Worm (Caenorhabditis elegans): ENCODE results near the gene egas-2.

Gene egas-2

DNA sequence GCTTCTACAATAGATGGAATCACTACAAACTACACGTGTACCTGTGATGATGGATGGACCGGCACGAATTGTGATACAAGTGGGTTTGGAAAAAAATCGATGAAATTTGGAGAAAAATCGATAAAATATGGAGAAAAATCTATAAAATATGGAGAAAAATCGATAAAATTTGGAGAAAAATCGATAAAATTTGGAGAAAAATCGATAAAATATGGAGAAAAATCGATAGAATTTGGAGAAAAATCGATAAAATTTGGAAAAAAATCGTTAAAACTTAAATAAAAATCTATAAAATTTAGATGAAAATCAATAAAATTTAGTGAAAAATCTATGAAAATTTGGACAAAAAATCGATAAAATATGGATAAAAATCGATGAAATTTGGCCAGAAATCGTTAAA is 5.9 kb upstream of the egas-2 start:
- TF ChIP-seq C16A3.4 (tag; optimal IDR thresholded peaks at IDR 0.05) = no peak

- TF ChIP-seq ces-1 (GFP tag; optimal IDR thresholded peaks at IDR 0.05) = no peak
- TF ChIP-seq hlh-4 (tag; optimal IDR thresholded peaks at IDR 0.05) = no peak
- TF ChIP-seq fkh-4 (tag; optimal IDR thresholded peaks at IDR 0.05; ENCODE audit: borderline replicate concordance) = no peak
- no peak for TF ChIP-seq lin-14 (GFP tag; optimal IDR thresholded peaks at IDR 0.05)
- TF ChIP-seq dpl-1 (GFP tag; optimal IDR thresholded peaks at IDR 0.05) = no peak
- TF ChIP-seq elt-2 (tag; optimal IDR thresholded peaks at IDR 0.05) = no peak
- no peak for TF ChIP-seq mab-9 (GFP tag; IDR thresholded peaks at IDR 0.05)
- TF ChIP-seq nhr-85 (tag) = no peak
- no peak for TF ChIP-seq mdl-1 (tag; optimal IDR thresholded peaks at IDR 0.05)
- TF ChIP-seq nhr-19 (GFP tag; conservative IDR thresholded peaks at IDR 0.05) = no peak
- TF ChIP-seq unc-30 (tag; optimal IDR thresholded peaks at IDR 0.05) = no peak
- TF ChIP-seq aly-2 (tag; optimal IDR thresholded peaks at IDR 0.05) = no peak
- no peak for TF ChIP-seq nhr-71 (tag; optimal IDR thresholded peaks at IDR 0.05)
- TF ChIP-seq xbp-1 (tag; optimal IDR thresholded peaks at IDR 0.05) = no peak
- no peak for TF ChIP-seq efl-3 (GFP tag; optimal IDR thresholded peaks at IDR 0.05)
- TF ChIP-seq fkh-10 (GFP tag; optimal IDR thresholded peaks at IDR 0.05) = no peak
Observed at ce11 chrV:18656363-18656762, 6.2 kb downstream of the egas-2 start.

- TF ChIP-seq unc-62 (GFP tag; optimal IDR thresholded peaks at IDR 0.05) (no peak), dsc-1 (tag; optimal IDR thresholded peaks at IDR 0.05) (no peak), rnt-1 (tag; optimal IDR thresholded peaks at IDR 0.05) (no peak), C04F5.9 (tag; optimal IDR thresholded peaks at IDR 0.05) (no peak), mep-1 (tag; optimal IDR thresholded peaks at IDR 0.05) (no peak), fos-1 (tag; optimal IDR thresholded peaks at IDR 0.05) (no peak), unc-130 (tag; optimal IDR thresholded peaks at IDR 0.05) (no peak), hpl-2 (GFP tag; optimal IDR thresholded peaks at IDR 0.05) (no peak), vab-15 (tag; optimal IDR thresholded peaks at IDR 0.05) (no peak), unc-86 (tag; optimal IDR thresholded peaks at IDR 0.05) (no peak), ama-1 (optimal IDR thresholded peaks at IDR 0.05) (no peak), lir-3 (tag; optimal IDR thresholded peaks at IDR 0.05; ENCODE audit: poor library complexity) (no peak), unc-30 (tag; optimal IDR thresholded peaks at IDR 0.05) (no peak), fkh-10 (GFP tag; optimal IDR thresholded peaks at IDR 0.05) (no peak), ces-1 (GFP tag; optimal IDR thresholded peaks at IDR 0.05) (no peak), xbp-1 (tag; optimal IDR thresholded peaks at IDR 0.05) (no peak), swsn-7 (tag; optimal IDR thresholded peaks at IDR 0.05) (no peak), mef-2 (tag; optimal IDR thresholded peaks at IDR 0.05) (no peak)
Observed at ce11 chrV:18657391-18657790, 7.2 kb downstream of the egas-2 start.

ce11 chrV:18658914-18659313 is 8.8 kb downstream of the egas-2 start:
- TF ChIP-seq lin-39 (tag; optimal IDR thresholded peaks at IDR 0.05) (no peak), C04F5.9 (tag; optimal IDR thresholded peaks at IDR 0.05) (no peak), zag-1 (tag; optimal IDR thresholded peaks at IDR 0.05) (no peak), nhr-28 (tag; optimal IDR thresholded peaks at IDR 0.05) (no peak), lin-14 (GFP tag; optimal IDR thresholded peaks at IDR 0.05) (no peak), lsy-2 (tag; optimal IDR thresholded peaks at IDR 0.05) (no peak), snu-23 (GFP tag; optimal IDR thresholded peaks at IDR 0.05) (no peak), egl-27 (tag; optimal IDR thresholded peaks at IDR 0.05) (no peak), C34B4.2 (tag; optimal IDR thresholded peaks at IDR 0.05) (no peak), nhr-84 (tag; optimal IDR thresholded peaks at IDR 0.05) (no peak), dsc-1 (tag; optimal IDR thresholded peaks at IDR 0.05) (no peak), unc-98 (GFP tag; IDR thresholded peaks at IDR 0.05) (no peak), egl-13 (tag; optimal IDR thresholded peaks at IDR 0.05) (no peak), skn-1 (tag; optimal IDR thresholded peaks at IDR 0.05) (no peak), isw-1 (GFP tag; IDR thresholded peaks at IDR 0.05) (no peak), ceh-90 (tag; optimal IDR thresholded peaks at IDR 0.05) (no peak), ets-5 (GFP tag; IDR thresholded peaks at IDR 0.05) (no peak), irx-1 (tag; optimal IDR thresholded peaks at IDR 0.05) (no peak), blmp-1 (tag; optimal IDR thresholded peaks at IDR 0.05) (no peak)
